Worm (Caenorhabditis elegans) whole organism, young adult: ENCODE results near the gene K07H8.9.

ENCODE experiments used
- B0261.1 ChIP-seq: sonication (generic microtip); optimal IDR thresholded peaks from 2 replicates; lab custom pipeline; 2016; ENCODE audit warnings: mild to moderate bottlenecking, missing genetic modification characterization, moderate library complexity, missing compliant biosample characterization
- C17E4.6 ChIP-seq: fragments of 200-800 bp; sonication (Bioruptor generic); IDR thresholded peaks from 2 replicates; pipeline ENCODE4 v1.3.6; 2022; ENCODE audit warnings: missing genetic modification reagents, missing genetic modification characterization, missing compliant biosample characterization
- ZK185.1 ChIP-seq: sonication (generic microtip); optimal IDR thresholded peaks from 2 replicates; lab custom pipeline; 2016; ENCODE audit warnings: mild to moderate bottlenecking, missing genetic modification characterization, missing compliant biosample characterization; ENCODE audit not compliant: poor library complexity, severe bottlenecking
- efl-1 ChIP-seq: fragments of 150-350 bp; optimal IDR thresholded peaks from 2 replicates; lab custom pipeline; 2014; ENCODE audit warnings: missing biosample characterization, missing genetic modification reagents, missing genetic modification characterization
- nhr-27 ChIP-seq: fragments of 200-800 bp; sonication (Bioruptor generic); optimal IDR thresholded peaks from 2 replicates; lab custom pipeline; 2018; ENCODE audit warnings: mild to moderate bottlenecking, missing genetic modification characterization, moderate library complexity, missing compliant biosample characterization
- snpc-1.3 ChIP-seq: sonication (generic microtip); optimal IDR thresholded peaks from 2 replicates; lab custom pipeline; 2017; ENCODE audit warnings: missing genetic modification characterization, mild to moderate bottlenecking, missing compliant biosample characterization, antibody characterized with exemption, moderate library complexity, missing genotype, missing genetic modification reagents; ENCODE audit not compliant: insufficient read depth

DNA sequence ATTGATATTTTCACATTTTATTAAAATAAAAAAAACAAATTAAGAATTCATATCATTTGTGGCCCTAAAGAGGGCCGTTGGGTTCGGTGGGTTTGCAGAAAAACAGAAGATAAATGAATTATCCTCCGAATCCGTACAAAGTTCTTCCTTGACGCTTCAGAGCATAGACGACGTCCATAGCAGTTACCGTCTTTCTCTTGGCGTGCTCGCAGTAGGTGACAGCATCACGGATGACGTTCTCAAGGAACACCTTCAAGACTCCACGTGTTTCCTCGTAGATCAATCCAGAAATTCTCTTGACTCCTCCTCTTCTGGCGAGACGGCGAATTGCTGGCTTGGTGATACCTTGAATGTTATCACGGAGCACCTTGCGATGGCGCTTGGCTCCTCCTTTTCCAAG, 47.3 kb upstream of the K07H8.9 start:
- TF ChIP-seq snpc-1.3 (tag; lab: Kevin White, UChicago) (no peak), C17E4.6 (GFP tag; lab: Robert Waterston, UW) (no peak), ZK185.1 (tag; lab: Kevin White, UChicago) (no peak), B0261.1 (tag; lab: Kevin White, UChicago) (no peak), efl-1 (GFP tag; lab: Kevin White, UChicago) (no peak), nhr-27 (no peak)
